Worm (Caenorhabditis elegans) whole organism, L1 larva: ENCODE results near the gene znf-622.

Experiments used
- C34B4.2 ChIP-seq: sonication (generic microtip); optimal IDR thresholded peaks from 2 replicates; lab custom pipeline; 2017; ENCODE audit warnings: mild to moderate bottlenecking, missing genetic modification characterization, missing compliant biosample characterization
- F16B12.6 ChIP-seq: fragments of 150-350 bp; optimal IDR thresholded peaks from 2 replicates; lab custom pipeline; 2014; ENCODE audit warnings: missing biosample characterization, missing genetic modification characterization
- ama-1 ChIP-seq: fragments of 150-350 bp; optimal IDR thresholded peaks from 2 replicates; lab custom pipeline; 2014
- ceh-82 ChIP-seq, 3 experiments: fragments of 150-350 bp in 1 of 3; sonication (generic microtip) in 2 of 3; optimal IDR thresholded peaks; 2 replicates each; lab custom pipeline; 2014 to 2017; ENCODE audit warnings: missing biosample characterization in 3 of 3, missing genetic modification characterization in 3 of 3
- fkh-4 ChIP-seq: sonication (generic microtip); optimal IDR thresholded peaks from 2 replicates; lab custom pipeline; 2016; ENCODE audit warnings: missing compliant biosample characterization, missing genetic modification characterization, borderline replicate concordance
- grh-1 ChIP-seq: fragments of 200-800 bp; sonication (Bioruptor generic); IDR thresholded peaks from 2 replicates; pipeline ENCODE4 v1.3.6; 2022; ENCODE audit warnings: missing genetic modification reagents, missing genetic modification characterization, missing compliant biosample characterization
- irx-1 ChIP-seq: sonication (generic microtip); optimal IDR thresholded peaks from 2 replicates; lab custom pipeline; 2016; ENCODE audit warnings: missing genetic modification characterization, missing compliant biosample characterization
- lin-14 ChIP-seq: fragments of 200-800 bp; sonication (Bioruptor generic); optimal IDR thresholded peaks from 2 replicates; lab custom pipeline; 2018; ENCODE audit warnings: mild to moderate bottlenecking, missing genetic modification characterization, moderate library complexity, missing compliant biosample characterization
- lin-35 ChIP-seq, 2 experiments: fragments of 150-350 bp; optimal IDR thresholded peaks; 2 replicates each; lab custom pipeline; 2014; ENCODE audit warnings: missing biosample characterization in 2 of 2, missing genetic modification characterization in 2 of 2, missing genetic modification reagents in 2 of 2
- nhr-11 ChIP-seq: fragments of 150-350 bp; optimal IDR thresholded peaks from 2 replicates; lab custom pipeline; 2014; ENCODE audit warnings: missing biosample characterization, missing genetic modification characterization
- nhr-20 ChIP-seq: sonication (generic microtip); optimal IDR thresholded peaks from 2 replicates; lab custom pipeline; 2016; ENCODE audit warnings: mild to moderate bottlenecking, missing genetic modification characterization, missing compliant biosample characterization
- tbx-2 ChIP-seq: sonication (generic microtip); optimal IDR thresholded peaks from 2 replicates; lab custom pipeline; 2016; ENCODE audit warnings: missing genetic modification characterization, missing compliant biosample characterization
- zag-1 ChIP-seq: fragments of 150-350 bp; optimal IDR thresholded peaks from 2 replicates; lab custom pipeline; 2014; ENCODE audit warnings: missing biosample characterization, missing genetic modification characterization
- ztf-4 ChIP-seq: fragments of 150-350 bp; optimal IDR thresholded peaks from 2 replicates; lab custom pipeline; 2014; ENCODE audit warnings: missing biosample characterization, missing genetic modification characterization

DNA sequence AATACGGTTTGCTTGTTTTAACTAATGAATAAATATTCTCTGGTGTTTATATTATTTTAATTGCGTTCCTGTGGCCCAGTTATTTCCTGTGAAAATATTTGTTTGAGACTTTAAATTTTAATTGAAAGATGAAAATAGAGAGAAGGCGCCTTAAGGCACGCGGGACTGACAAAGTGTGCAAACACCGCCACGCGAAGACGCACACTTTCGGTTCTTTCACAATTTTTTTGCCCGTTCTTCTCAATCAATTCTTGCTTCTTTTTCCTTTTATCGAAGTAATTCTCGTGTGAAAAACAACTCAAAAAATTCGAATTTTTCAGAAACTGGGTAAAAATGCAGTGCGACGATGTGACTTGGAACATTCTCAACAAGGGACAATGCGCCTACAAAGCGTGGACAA is 2.3 kb upstream of the znf-622 start, which contains the start of gene C16A3.6:
- TF ChIP-seq ztf-4 (tag; lab: Kevin White, UChicago) (no peak), zag-1 (tag; lab: Kevin White, UChicago) (no peak), nhr-20 (tag; lab: Kevin White, UChicago) (peak; percentile 24), lin-35 (GFP tag; optimal IDR thresholded peaks at IDR 0.05; lab: Kevin White, UChicago) (peak in 1 of 2 experiments; percentile 53), fkh-4 (tag; lab: Kevin White, UChicago) (no peak), ceh-82 (tag; optimal IDR thresholded peaks at IDR 0.05; lab: Kevin White, UChicago) (peak in 1 of 3 experiments; percentile 38), C34B4.2 (tag; lab: Kevin White, UChicago) (no peak), nhr-11 (tag; lab: Kevin White, UChicago) (no peak), grh-1 (GFP tag; lab: Robert Waterston, UW) (no peak), lin-14 (no peak), tbx-2 (tag; lab: Kevin White, UChicago) (no peak), F16B12.6 (tag; lab: Kevin White, UChicago) (peak; percentile 86), ama-1 (no peak), irx-1 (no peak)
